Fruit fly (Drosophila melanogaster) whole organism, embryonic: Measurements from ENCODE around the gene GstO3.

Experiments used
- Abd-B ChIP-seq: fragments of 200-800 bp; sonication (Bioruptor generic); optimal IDR thresholded peaks from 2 replicates; lab custom pipeline; 2018; ENCODE audit warnings: missing biosample characterization, mild to moderate bottlenecking, missing genetic modification characterization, moderate library complexity
- Antp ChIP-seq: fragments of 200-800 bp; sonication (Bioruptor generic); optimal IDR thresholded peaks from 3 replicates; lab custom pipeline; 2016; ENCODE audit warnings: missing biosample characterization, missing genetic modification characterization
- CG10147 ChIP-seq: fragments of 200-800 bp; sonication (Bioruptor generic); optimal IDR thresholded peaks from 2 replicates; lab custom pipeline; 2019; ENCODE audit warnings: missing biosample characterization, mild to moderate bottlenecking, missing genetic modification characterization, moderate library complexity
- CG10274 ChIP-seq: fragments of 200-800 bp; sonication (Bioruptor generic); optimal IDR thresholded peaks from 3 replicates; lab custom pipeline; 2017; ENCODE audit warnings: missing biosample characterization, mild to moderate bottlenecking, missing genetic modification characterization
- CG10654 ChIP-seq: fragments of 200-800 bp; sonication (Bioruptor generic); optimal IDR thresholded peaks from 2 replicates; lab custom pipeline; 2016; ENCODE audit warnings: missing biosample characterization, missing genetic modification characterization
- CG1233 ChIP-seq: fragments of 200-800 bp; sonication (Bioruptor generic); optimal IDR thresholded peaks from 4 replicates; lab custom pipeline; 2018; ENCODE audit warnings: missing biosample characterization, mild to moderate bottlenecking, missing genetic modification characterization
- CG12659 ChIP-seq: fragments of 200-800 bp; sonication (Bioruptor generic); optimal IDR thresholded peaks from 3 replicates; lab custom pipeline; 2017; ENCODE audit warnings: mild to moderate bottlenecking, missing biosample characterization, missing genetic modification reagents, missing genetic modification characterization
- CG12942 ChIP-seq: fragments of 200-800 bp; sonication (Bioruptor generic); optimal IDR thresholded peaks from 3 replicates; lab custom pipeline; 2016; ENCODE audit warnings: missing biosample characterization, missing genetic modification characterization
- CG13775 ChIP-seq: fragments of 200-800 bp; sonication (Bioruptor generic); optimal IDR thresholded peaks from 3 replicates; lab custom pipeline; 2017; ENCODE audit warnings: missing biosample characterization, mild to moderate bottlenecking, missing genetic modification characterization
- CG1529 ChIP-seq: fragments of 200-800 bp; sonication (Bioruptor generic); optimal IDR thresholded peaks from 3 replicates; lab custom pipeline; 2018; ENCODE audit warnings: missing biosample characterization, missing genetic modification characterization
- CG16779 ChIP-seq: fragments of 200-800 bp; sonication (Bioruptor generic); IDR thresholded peaks from 2 replicates; pipeline ENCODE4 v1.3.6; 2022; ENCODE audit warnings: missing biosample characterization, missing genetic modification characterization
- CG16815 ChIP-seq: fragments of 200-800 bp; sonication (Bioruptor generic); optimal IDR thresholded peaks from 3 replicates; lab custom pipeline; 2017; ENCODE audit warnings: missing biosample characterization, mild to moderate bottlenecking, missing genetic modification characterization
- CG1792 ChIP-seq: fragments of 200-800 bp; sonication (Bioruptor generic); optimal IDR thresholded peaks from 2 replicates; lab custom pipeline; 2016; ENCODE audit warnings: missing biosample characterization, missing genetic modification characterization
- CG18764 ChIP-seq: fragments of 200-800 bp; sonication (Bioruptor generic); optimal IDR thresholded peaks from 3 replicates; lab custom pipeline; 2016; ENCODE audit warnings: missing biosample characterization, missing genetic modification characterization
- CG2712 ChIP-seq: fragments of 200-800 bp; optimal IDR thresholded peaks from 3 replicates; lab custom pipeline; 2019; ENCODE audit warnings: missing biosample characterization, mild to moderate bottlenecking, missing genetic modification characterization, moderate library complexity
- CG3838 ChIP-seq: fragments of 200-800 bp; sonication (Bioruptor generic); optimal IDR thresholded peaks from 3 replicates; lab custom pipeline; 2016; ENCODE audit warnings: missing biosample characterization, missing genetic modification characterization
- CG4360 ChIP-seq: fragments of 200-800 bp; sonication (Bioruptor generic); IDR thresholded peaks from 2 replicates; pipeline ENCODE4 v1.3.6; 2022; ENCODE audit warnings: missing biosample characterization, missing genetic modification characterization
- CG4820 ChIP-seq: fragments of 200-800 bp; sonication (Bioruptor generic); optimal IDR thresholded peaks from 3 replicates; lab custom pipeline; 2016; ENCODE audit warnings: missing biosample characterization, missing genetic modification characterization
- CG6683 ChIP-seq: fragments of 200-800 bp; sonication (Bioruptor generic); optimal IDR thresholded peaks from 2 replicates; lab custom pipeline; 2017; ENCODE audit warnings: missing biosample characterization, mild to moderate bottlenecking, missing genetic modification characterization, missing genetic modification reagents
- CG7271 ChIP-seq: fragments of 200-800 bp; sonication (Bioruptor generic); optimal IDR thresholded peaks from 2 replicates; lab custom pipeline; 2018; ENCODE audit warnings: missing biosample characterization, mild to moderate bottlenecking, missing genetic modification characterization, moderate library complexity
- CHES-1-like ChIP-seq: fragments of 200-800 bp; sonication (Bioruptor generic); optimal IDR thresholded peaks from 2 replicates; lab custom pipeline; 2016; ENCODE audit warnings: missing biosample characterization, missing genetic modification characterization
- Dek ChIP-seq: fragments of 200-800 bp; sonication (Bioruptor generic); optimal IDR thresholded peaks from 3 replicates; lab custom pipeline; 2019; ENCODE audit warnings: missing biosample characterization, mild to moderate bottlenecking, missing genetic modification characterization, moderate library complexity
- Fer2 ChIP-seq: fragments of 200-800 bp; sonication (Bioruptor generic); optimal IDR thresholded peaks from 2 replicates; lab custom pipeline; 2018; ENCODE audit warnings: missing biosample characterization, mild to moderate bottlenecking, missing genetic modification characterization, moderate library complexity
- MTF-1 ChIP-seq: fragments of 200-800 bp; sonication (Bioruptor generic); optimal IDR thresholded peaks from 2 replicates; lab custom pipeline; 2018; ENCODE audit warnings: missing biosample characterization, mild to moderate bottlenecking, missing genetic modification characterization, borderline replicate concordance
- Max ChIP-seq: fragments of 200-800 bp; sonication (Bioruptor generic); optimal IDR thresholded peaks from 2 replicates; lab custom pipeline; 2016; ENCODE audit warnings: missing biosample characterization, mild to moderate bottlenecking, missing genetic modification characterization
- Oaz ChIP-seq: fragments of 200-800 bp; sonication (Bioruptor generic); IDR thresholded peaks from 2 replicates; pipeline ENCODE4 v1.3.6; 2022; ENCODE audit warnings: missing biosample characterization, missing genetic modification characterization
- Ravus ChIP-seq: fragments of 200-800 bp; sonication (Bioruptor generic); IDR thresholded peaks from 2 replicates; pipeline ENCODE4 v1.3.6; 2022; ENCODE audit warnings: missing biosample characterization, missing genetic modification characterization
- Sox102F ChIP-seq: fragments of 200-800 bp; sonication (Bioruptor generic); optimal IDR thresholded peaks from 2 replicates; lab custom pipeline; 2018; ENCODE audit warnings: missing biosample characterization, mild to moderate bottlenecking, missing genetic modification characterization, moderate library complexity
- ara ChIP-seq: fragments of 200-800 bp; sonication (Bioruptor generic); IDR thresholded peaks from 2 replicates; pipeline ENCODE4 v1.3.6; 2022; ENCODE audit warnings: missing biosample characterization, missing genetic modification characterization
- ash1 ChIP-seq: fragments of 200-800 bp; sonication (Bioruptor generic); optimal IDR thresholded peaks from 2 replicates; lab custom pipeline; 2018; ENCODE audit warnings: missing biosample characterization, mild to moderate bottlenecking, missing genetic modification characterization
- corto ChIP-seq: fragments of 200-800 bp; sonication (Bioruptor generic); optimal IDR thresholded peaks from 2 replicates; lab custom pipeline; 2016; ENCODE audit warnings: missing biosample characterization, mild to moderate bottlenecking, missing genetic modification characterization, moderate library complexity
- cwo ChIP-seq: fragments of 200-800 bp; sonication (Bioruptor generic); optimal IDR thresholded peaks from 3 replicates; lab custom pipeline; 2017; ENCODE audit warnings: missing biosample characterization, missing genetic modification characterization, mild to moderate bottlenecking, moderate library complexity, missing genetic modification reagents
- dan ChIP-seq: fragments of 200-800 bp; sonication (Bioruptor generic); IDR thresholded peaks from 2 replicates; pipeline ENCODE4 v1.3.6; 2022; ENCODE audit warnings: missing biosample characterization, missing genetic modification characterization
- en ChIP-seq: fragments of 200-800 bp; sonication (Bioruptor generic); optimal IDR thresholded peaks from 2 replicates; lab custom pipeline; 2016; ENCODE audit warnings: missing biosample characterization, missing genetic modification characterization
- fd96Cb ChIP-seq: fragments of 200-800 bp; sonication (Bioruptor generic); optimal IDR thresholded peaks from 2 replicates; lab custom pipeline; 2018; ENCODE audit warnings: missing biosample characterization, mild to moderate bottlenecking, missing genetic modification characterization, moderate library complexity
- jigr1 ChIP-seq: fragments of 200-800 bp; sonication (Bioruptor generic); IDR thresholded peaks from 3 replicates; pipeline ENCODE4 v1.3.6; 2022; ENCODE audit warnings: missing biosample characterization, missing genetic modification characterization
- kah ChIP-seq: fragments of 200-800 bp; sonication (Bioruptor generic); optimal IDR thresholded peaks from 2 replicates; lab custom pipeline; 2018; ENCODE audit warnings: missing biosample characterization, mild to moderate bottlenecking, missing genetic modification characterization
- lov ChIP-seq, 2 experiments: fragments of 200-800 bp in 1 of 2; fragments of >200 bp in 1 of 2; sonication (Bioruptor generic) in 1 of 2; IDR thresholded peaks in 1 of 2; optimal IDR thresholded peaks in 1 of 2; 2 replicates in 1 of 2; 3 replicates in 1 of 2; pipeline versions ENCODE4 v1.3.6 to Lab custom; 2017 to 2022; ENCODE audit warnings: missing biosample characterization in 1 of 2, missing genetic modification characterization in 1 of 2
- nmo ChIP-seq: fragments of 200-800 bp; sonication (Bioruptor generic); optimal IDR thresholded peaks from 2 replicates; lab custom pipeline; 2018; ENCODE audit warnings: missing biosample characterization, mild to moderate bottlenecking, missing genetic modification characterization, moderate library complexity
- p53 ChIP-seq: fragments of 200-800 bp; sonication (Bioruptor generic); optimal IDR thresholded peaks from 2 replicates; lab custom pipeline; 2016; ENCODE audit warnings: missing biosample characterization, missing genetic modification characterization
- peb ChIP-seq: fragments of 200-800 bp; sonication (Bioruptor generic); IDR thresholded peaks from 2 replicates; pipeline ENCODE4 v1.3.6; 2022; ENCODE audit warnings: missing biosample characterization, missing genetic modification characterization
- pita ChIP-seq: fragments of 200-800 bp; sonication (Bioruptor generic); optimal IDR thresholded peaks from 2 replicates; lab custom pipeline; 2017; ENCODE audit warnings: missing biosample characterization, mild to moderate bottlenecking, missing genetic modification characterization
- pum ChIP-seq: fragments of 200-800 bp; sonication (Bioruptor generic); optimal IDR thresholded peaks from 2 replicates; lab custom pipeline; 2016; ENCODE audit warnings: missing biosample characterization, missing genetic modification characterization
- scrt ChIP-seq: fragments of 200-800 bp; sonication (Bioruptor generic); optimal IDR thresholded peaks from 2 replicates; lab custom pipeline; 2018; ENCODE audit warnings: missing biosample characterization, mild to moderate bottlenecking, missing genetic modification characterization, moderate library complexity
- sens-2 ChIP-seq: fragments of 200-800 bp; sonication (Bioruptor generic); IDR thresholded peaks from 2 replicates; pipeline ENCODE4 v1.3.6; 2022; ENCODE audit warnings: missing biosample characterization, missing genetic modification characterization
- sqz ChIP-seq: fragments of 200-800 bp; sonication (Bioruptor generic); optimal IDR thresholded peaks from 3 replicates; lab custom pipeline; 2018; ENCODE audit warnings: missing biosample characterization, mild to moderate bottlenecking, missing genetic modification characterization
- stc ChIP-seq: fragments of 200-800 bp; sonication (Bioruptor generic); IDR thresholded peaks from 2 replicates; pipeline ENCODE4 v1.3.6; 2022; ENCODE audit warnings: missing biosample characterization, missing genetic modification characterization
- tgo ChIP-seq: fragments of 200-800 bp; sonication (Bioruptor generic); IDR thresholded peaks from 3 replicates; pipeline ENCODE4 v1.3.6; 2022; ENCODE audit warnings: missing biosample characterization, missing genetic modification characterization
- tna ChIP-seq: fragments of 200-800 bp; sonication (Bioruptor generic); IDR thresholded peaks from 2 replicates; pipeline ENCODE4 v1.3.6; 2022; ENCODE audit warnings: missing biosample characterization, missing genetic modification characterization; ENCODE audit not compliant: partially characterized antibody
- toy ChIP-seq: fragments of 200-800 bp; sonication (Bioruptor generic); IDR thresholded peaks from 2 replicates; pipeline ENCODE4 v1.3.6; 2022; ENCODE audit warnings: missing biosample characterization, missing genetic modification characterization
- twi ChIP-seq: fragments of 200-800 bp; optimal IDR thresholded peaks from 2 replicates; lab custom pipeline; 2019; ENCODE audit warnings: missing biosample characterization, mild to moderate bottlenecking, missing genetic modification characterization, moderate library complexity

The GstO3 gene

DNA sequence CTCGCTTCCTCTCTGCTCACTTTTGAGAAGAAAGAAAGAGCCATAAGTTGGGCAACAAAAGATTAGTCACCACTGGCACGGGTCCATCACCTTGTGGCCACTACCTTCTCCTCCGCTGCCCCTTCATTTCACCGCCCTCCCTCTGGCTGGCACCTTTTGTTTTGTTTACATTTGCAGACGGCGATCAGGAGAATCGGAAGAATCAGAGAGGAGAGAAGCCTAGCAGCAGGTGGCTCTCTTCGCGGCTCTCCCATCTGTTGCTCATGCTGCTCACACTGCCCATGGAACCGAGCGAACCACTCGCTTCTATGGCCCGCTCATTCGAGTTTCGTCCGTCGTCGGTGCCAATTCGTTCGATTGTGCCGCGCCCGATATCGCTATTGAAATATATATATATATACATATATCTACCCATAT is 27.7 kb downstream of the GstO3 start (continued):
- TF ChIP-seq dan (no peak), CG4360 (no peak), toy (GFP tag; lab: Robert Waterston, UW) (no peak; the same call in 1 of the 2 replicates), kah (GFP tag; lab: Kevin White, UChicago) (peak; percentile 97), Sox102F (GFP tag; lab: Kevin White, UChicago) (no peak), sqz (GFP tag; lab: Kevin White, UChicago) (no peak), CG10274 (GFP tag; lab: Kevin White, UChicago) (no peak), pum (GFP tag; lab: Kevin White, UChicago) (no peak), sens-2 (GFP tag; lab: Robert Waterston, UW) (no peak), tna (0 out of 2 replicates have a peak, but pooled peaks have one; percentile 39), peb (GFP tag; lab: Robert Waterston, UW) (no peak), tgo (GFP tag; lab: Robert Waterston, UW) (no peak), Antp (GFP tag; lab: Kevin White, UChicago) (no peak), en (GFP tag; lab: Kevin White, UChicago) (no peak), ash1 (GFP tag; lab: Kevin White, UChicago) (no peak), stc (no peak; the same call in 1 of the 2 replicates), Abd-B (GFP tag; lab: Kevin White, UChicago) (no peak), corto (GFP tag; lab: Kevin White, UChicago) (peak; percentile 62), CG6683 (no peak), Max (GFP tag; lab: Kevin White, UChicago) (no peak), CG7271 (tag; lab: Kevin White, UChicago) (no peak), CG16779 (no peak), MTF-1 (peak; percentile 51), CG12659 (no peak), Oaz (no peak), CG13775 (GFP tag; lab: Kevin White, UChicago) (no peak), twi (no peak), CG18764 (GFP tag; lab: Kevin White, UChicago) (no peak), CG2712 (tag; lab: Kevin White, UChicago) (peak; percentile 14), Dek (tag; lab: Kevin White, UChicago) (no peak), CG16815 (GFP tag; lab: Kevin White, UChicago) (no peak), CG10654 (GFP tag; lab: Kevin White, UChicago) (no peak), nmo (GFP tag; lab: Kevin White, UChicago) (no peak), p53 (GFP tag; lab: Kevin White, UChicago) (no peak), lov (optimal IDR thresholded peaks at IDR 0.05; lab: Kevin White, UChicago) (no peak), lov (GFP tag; IDR thresholded peaks at IDR 0.05; lab: Robert Waterston, UW) (no peak), fd96Cb (tag; lab: Kevin White, UChicago) (no peak), CG1233 (GFP tag; lab: Kevin White, UChicago) (no peak), scrt (no peak), Ravus (GFP tag; lab: Robert Waterston, UW) (no peak), CG1529 (GFP tag; lab: Kevin White, UChicago) (no peak), cwo (GFP tag; lab: Kevin White, UChicago) (peak; percentile 45), CHES-1-like (peak; percentile 37), CG10147 (no peak), CG3838 (no peak), CG1792 (GFP tag; lab: Kevin White, UChicago) (no peak), jigr1 (GFP tag; lab: Robert Waterston, UW) (no peak), Fer2 (tag; lab: Kevin White, UChicago) (no peak), CG12942 (GFP tag; lab: Kevin White, UChicago) (no peak), CG4820 (no peak), ara (GFP tag; lab: Robert Waterston, UW) (no peak), pita (GFP tag; lab: Kevin White, UChicago) (no peak)
